Fruit fly (Drosophila melanogaster): ENCODE measurements around the gene CG44838.
A peak's percentile ranks its signal among the peaks of the same experiment; 100 is the strongest.

DNA sequence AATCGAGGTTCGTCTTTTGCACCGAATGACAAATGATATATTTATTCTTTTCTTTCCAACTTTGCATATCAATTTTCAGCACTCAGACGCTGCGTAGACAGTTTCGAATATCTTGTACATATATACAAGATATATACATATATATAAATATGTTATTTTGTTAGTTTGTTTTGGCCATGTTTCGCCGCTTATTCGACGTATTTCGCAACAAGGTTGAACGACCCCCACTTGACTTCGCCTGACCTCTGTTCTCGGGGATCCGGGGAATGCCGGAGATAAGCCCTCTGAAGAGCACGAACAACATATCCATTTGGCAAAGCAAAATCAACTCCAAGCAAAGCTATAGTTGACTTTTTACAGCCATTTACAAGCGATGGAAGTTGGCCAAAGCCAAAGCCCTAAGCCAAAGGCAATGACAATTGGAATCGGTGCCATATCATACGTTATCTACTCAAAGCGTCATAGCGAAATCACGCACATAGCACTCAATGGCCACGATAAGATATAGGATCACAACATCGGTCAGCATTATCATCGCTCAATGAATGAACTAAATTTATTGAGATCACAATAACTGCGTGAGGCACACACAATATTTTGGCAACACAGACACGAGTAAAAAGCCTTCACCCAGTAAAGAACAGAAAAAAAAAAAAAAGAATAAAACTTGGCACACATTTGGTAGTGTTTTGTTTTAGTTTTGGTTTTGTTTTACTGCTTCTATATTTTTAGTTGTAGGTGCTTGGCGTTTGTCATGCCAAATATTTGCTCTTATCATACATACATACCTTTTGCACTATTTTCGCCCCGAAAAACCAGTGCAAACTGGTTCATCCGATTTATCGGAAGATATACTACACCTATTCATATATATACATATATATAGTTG, 39.3 kb downstream of the CG44838 start:
- TF ChIP-seq CG8159 (tag; optimal IDR thresholded peaks at IDR 0.05) (no peak), gl (tag; optimal IDR thresholded peaks at IDR 0.05) (no peak), CG4496 (GFP tag; IDR thresholded peaks at IDR 0.05) (no peak), fd96Ca (GFP tag; IDR thresholded peaks at IDR 0.05) (no peak), Ets98B (GFP tag; IDR thresholded peaks at IDR 0.05) (no peak), EcR (GFP tag; optimal IDR thresholded peaks at IDR 0.05) (peak; percentile 74), CG13204 (GFP tag; optimal IDR thresholded peaks at IDR 0.05) (no peak), CG34367 (tag; optimal IDR thresholded peaks at IDR 0.05) (no peak), Snoo (tag; optimal IDR thresholded peaks at IDR 0.05) (no peak), CG12605 (GFP tag; IDR thresholded peaks at IDR 0.05) (no peak), CG8301 (tag; optimal IDR thresholded peaks at IDR 0.05) (no peak), CG10348 (GFP tag; IDR thresholded peaks at IDR 0.05) (no peak), Pif1B (GFP tag; optimal IDR thresholded peaks at IDR 0.05) (no peak)
